Fruit fly (Drosophila melanogaster) whole organism, wandering third instar larva: ENCODE measurements around the gene Acat2.

ENCODE experiments used
- Abd-B ChIP-seq: fragments of >200 bp; optimal IDR thresholded peaks from 2 replicates; lab custom pipeline; 2017; ENCODE audit warnings: missing biosample characterization, missing genetic modification characterization
- CG9705 ChIP-seq: fragments of 200-800 bp; sonication (Bioruptor generic); optimal IDR thresholded peaks from 2 replicates; lab custom pipeline; 2018; ENCODE audit warnings: missing biosample characterization, mild to moderate bottlenecking, missing genetic modification characterization
- Hnf4 ChIP-seq: fragments of 200-800 bp; sonication (Bioruptor generic); optimal IDR thresholded peaks from 2 replicates; lab custom pipeline; 2016; ENCODE audit warnings: missing biosample characterization, mild to moderate bottlenecking, missing genetic modification characterization
- Myc ChIP-seq: fragments of >200 bp; optimal IDR thresholded peaks from 2 replicates; lab custom pipeline; 2017
- OdsH ChIP-seq: fragments of 200-800 bp; sonication (Bioruptor generic); optimal IDR thresholded peaks from 2 replicates; lab custom pipeline; 2016; ENCODE audit warnings: missing biosample characterization, mild to moderate bottlenecking, missing genetic modification characterization
- Sp1 ChIP-seq: fragments of 200-800 bp; sonication (Bioruptor generic); optimal IDR thresholded peaks from 3 replicates; lab custom pipeline; 2019; ENCODE audit warnings: missing biosample characterization, mild to moderate bottlenecking, missing genetic modification characterization, moderate library complexity
- brk ChIP-seq: fragments of 200-800 bp; sonication (Bioruptor generic); optimal IDR thresholded peaks from 2 replicates; lab custom pipeline; 2016; ENCODE audit warnings: missing biosample characterization, mild to moderate bottlenecking, missing genetic modification characterization
- dl ChIP-seq, 2 experiments: fragments of 175-275, 200-275 bp in 1 of 2; fragments of 200-275 bp in 1 of 2; sonication (Bioruptor generic); optimal IDR thresholded peaks; lab custom pipeline; 2018; ENCODE audit warnings: mild to moderate bottlenecking in 2 of 2, missing biosample characterization in 2 of 2, missing genetic modification characterization in 2 of 2, moderate library complexity in 2 of 2; ENCODE audit not compliant: partially characterized antibody in 2 of 2, insufficient read depth in 1 of 2
- ey ChIP-seq: fragments of 200-800 bp; sonication (Bioruptor generic); optimal IDR thresholded peaks from 2 replicates; lab custom pipeline; 2016; ENCODE audit warnings: missing biosample characterization, missing genetic modification characterization
- h ChIP-seq: fragments of 200-800 bp; sonication (Bioruptor generic); optimal IDR thresholded peaks from 3 replicates; lab custom pipeline; 2016; ENCODE audit warnings: missing biosample characterization, mild to moderate bottlenecking, missing genetic modification characterization
- pan ChIP-seq: fragments of >200 bp; optimal IDR thresholded peaks from 2 replicates; lab custom pipeline; 2017
- psq ChIP-seq: fragments of 200-800 bp; sonication (Bioruptor generic); optimal IDR thresholded peaks from 3 replicates; lab custom pipeline; 2017; ENCODE audit warnings: missing biosample characterization, mild to moderate bottlenecking, missing genetic modification characterization, moderate library complexity
- usp ChIP-seq: fragments of >200 bp; optimal IDR thresholded peaks from 2 replicates; lab custom pipeline; 2017; ENCODE audit warnings: missing biosample characterization, missing genetic modification characterization
- woc ChIP-seq: sonication (Bioruptor generic); optimal IDR thresholded peaks from 2 replicates; lab custom pipeline; 2016; ENCODE audit warnings: missing biosample characterization, mild to moderate bottlenecking, missing genetic modification characterization

DNA sequence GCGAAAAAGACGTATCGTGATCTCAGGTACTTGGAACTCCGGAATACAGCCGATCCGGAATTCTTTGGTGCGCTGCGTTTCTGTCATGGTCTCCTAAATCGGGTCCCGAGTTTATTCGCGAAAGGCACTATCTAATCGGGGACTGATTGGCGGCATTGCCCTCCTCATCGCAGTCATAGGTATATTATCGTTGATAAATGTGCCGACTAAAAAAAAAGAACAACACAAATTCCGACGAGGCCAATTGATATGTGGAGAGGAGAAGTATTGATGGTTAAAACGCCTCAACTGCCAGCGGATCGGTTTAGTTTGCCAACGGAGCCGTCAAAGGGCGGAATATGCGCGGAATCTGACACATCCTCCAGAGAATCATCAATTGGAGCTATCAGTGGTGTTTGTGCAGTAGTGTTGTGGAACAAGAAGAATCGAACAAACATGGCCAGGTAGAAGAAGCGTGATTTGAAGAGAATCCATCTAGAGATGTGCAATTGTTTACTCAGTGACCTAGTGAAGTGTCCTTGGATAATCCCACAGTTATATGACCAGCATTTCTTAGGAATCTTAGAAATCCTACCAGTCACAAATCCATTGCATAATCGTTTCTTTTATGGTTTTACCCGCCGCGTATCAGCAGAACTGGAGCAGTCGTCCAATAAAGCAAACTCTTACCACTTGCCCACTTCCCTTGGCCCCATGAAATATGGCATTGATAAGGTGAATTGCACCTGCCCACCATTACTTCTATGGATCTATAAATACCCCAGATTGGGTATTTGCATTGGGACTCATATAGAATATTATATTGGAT is 22.3 kb downstream of the Acat2 start:
- TF ChIP-seq CG9705 (GFP tag; lab: Kevin White, UChicago), result no peak
- no peak for TF ChIP-seq OdsH
- TF ChIP-seq Myc (lab: Kevin White, UChicago), result no peak
- TF ChIP-seq psq (GFP tag; lab: Kevin White, UChicago), result no peak
- TF ChIP-seq dl (GFP tag; optimal IDR thresholded peaks at IDR 0.05; lab: Kevin White, UChicago; ENCODE audit: insufficient read depth in 1 of 2, partially characterized antibody in 2 of 2), result peak; percentile 18 to 52
- no peak for TF ChIP-seq Hnf4 (GFP tag; lab: Kevin White, UChicago)
- TF ChIP-seq h (GFP tag; lab: Kevin White, UChicago), result no peak
- no peak for TF ChIP-seq Abd-B (GFP tag; lab: Kevin White, UChicago)
- TF ChIP-seq pan (lab: Kevin White, UChicago), result no peak
- TF ChIP-seq woc (GFP tag; lab: Kevin White, UChicago), result no peak
- no peak for TF ChIP-seq brk (GFP tag; lab: Kevin White, UChicago)
- peak; percentile 29 for TF ChIP-seq Sp1 (GFP tag; lab: Kevin White, UChicago)
- no peak for TF ChIP-seq usp (GFP tag; lab: Kevin White, UChicago)
- TF ChIP-seq ey (GFP tag; lab: Kevin White, UChicago), result no peak
